Worm (Caenorhabditis elegans): ENCODE measurements around the gene F59D12.3.

- TF ChIP-seq dpl-1 (GFP tag; optimal IDR thresholded peaks at IDR 0.05) (no peak), pha-4 (GFP tag; IDR thresholded peaks at IDR 0.05) (peak; percentile 68; the same call in 1 of the 2 replicates), pha-4 (tag; optimal IDR thresholded peaks at IDR 0.05) (no peak), ZK546.5 (tag; optimal IDR thresholded peaks at IDR 0.05) (no peak), unc-62 (GFP tag; optimal IDR thresholded peaks at IDR 0.05 in 1 of 2) (no peak), unc-62 (tag; optimal IDR thresholded peaks at IDR 0.05) (no peak), ceh-82 (tag; optimal IDR thresholded peaks at IDR 0.05) (no peak), egl-27 (tag; optimal IDR thresholded peaks at IDR 0.05) (no peak), nhr-237 (tag; optimal IDR thresholded peaks at IDR 0.05) (no peak), mxl-2 (GFP tag; conservative IDR thresholded peaks at IDR 0.05) (no peak), set-16 (GFP tag; IDR thresholded peaks at IDR 0.05) (no peak), mdt-29 (GFP tag; IDR thresholded peaks at IDR 0.05) (no peak), ztf-11 (tag; optimal IDR thresholded peaks at IDR 0.05) (no peak)
Observed at ce11 chrX:15619273-15619672, 31.5 kb downstream of the F59D12.3 start.
